Fruit fly (Drosophila melanogaster) whole organism, wandering third instar larva: ENCODE data around the gene CG7650.

Source experiments
- dmrt93B ChIP-seq: fragments of 200-800 bp; sonication (Bioruptor generic); optimal IDR thresholded peaks from 2 replicates; lab custom pipeline; 2018; ENCODE audit warnings: missing biosample characterization, mild to moderate bottlenecking, missing genetic modification characterization
- sage ChIP-seq: fragments of 200-800 bp; sonication (Bioruptor generic); optimal IDR thresholded peaks from 2 replicates; lab custom pipeline; 2016; ENCODE audit warnings: missing biosample characterization, mild to moderate bottlenecking, missing genetic modification characterization

DNA sequence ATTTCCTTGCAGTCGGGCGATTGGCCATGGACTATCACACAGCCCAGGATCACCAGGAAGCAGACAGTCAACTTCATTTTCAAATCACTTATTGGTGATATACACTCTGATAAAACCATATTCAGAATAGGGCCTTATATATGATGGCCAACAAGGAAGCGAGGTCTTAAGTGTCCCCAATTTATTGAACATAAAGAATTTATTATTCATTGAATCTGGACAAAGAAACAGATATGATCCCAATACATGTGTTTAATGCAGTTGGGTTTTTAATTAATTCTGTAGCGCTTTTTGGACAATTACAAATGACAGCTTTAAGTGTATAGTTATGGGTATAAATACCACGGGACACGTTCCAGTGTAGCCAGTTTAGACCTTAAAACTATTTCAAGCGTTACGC, 49.2 kb upstream of the CG7650 start, which contains the start of the genes Eig71Eh and Eig71Ei:
- TF ChIP-seq dmrt93B (GFP tag; lab: Kevin White, UChicago) = no peak
- TF ChIP-seq sage (GFP tag; lab: Kevin White, UChicago) = no peak
